Fruit fly (Drosophila melanogaster): ENCODE data around the gene wkd.

DNA sequence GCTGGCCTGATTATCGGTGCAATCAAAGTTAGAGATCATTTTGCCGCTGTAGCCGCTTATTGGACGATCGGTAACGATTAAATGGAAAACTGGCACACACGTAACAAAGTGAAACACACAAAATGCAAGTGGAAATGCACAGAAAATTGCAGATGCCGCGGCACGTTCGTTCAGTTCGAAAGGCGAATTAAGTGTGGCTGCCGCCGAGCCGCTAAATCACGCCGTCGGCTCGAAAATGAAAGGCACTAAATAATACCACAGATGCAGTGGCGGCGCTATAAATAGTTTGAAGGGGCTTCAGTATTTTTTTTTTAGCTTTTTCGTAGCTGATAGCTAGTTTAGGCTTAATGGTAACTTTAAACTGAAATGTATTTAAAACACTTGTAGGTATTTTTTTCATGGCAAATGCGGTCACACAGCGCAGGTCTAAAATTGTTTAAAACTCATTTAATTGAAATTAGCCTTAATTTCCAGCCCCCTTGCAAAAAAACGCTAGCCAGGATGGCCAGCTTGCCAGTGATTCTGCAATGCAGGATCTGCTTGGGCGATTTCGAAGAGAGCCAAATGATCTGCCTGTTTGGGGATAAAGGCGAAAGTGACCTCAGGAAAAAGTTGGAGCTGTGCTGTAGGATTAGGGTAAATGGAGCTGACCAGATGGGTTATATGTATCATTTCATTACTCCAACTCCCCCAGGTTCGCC, 38.5 kb downstream of the wkd start, which contains the start of the genes Jupiter and CG14710:
- no peak for TF ChIP-seq CG12605 (GFP tag; IDR thresholded peaks at IDR 0.05)
- peak; percentile 61; the same call in 1 of the 2 replicates for TF ChIP-seq Ets98B (GFP tag; IDR thresholded peaks at IDR 0.05)
- peak; percentile 37 for TF ChIP-seq Snoo (tag; optimal IDR thresholded peaks at IDR 0.05)
- no peak for TF ChIP-seq D1 (tag; optimal IDR thresholded peaks at IDR 0.05)
- peak; percentile 57; the same call in 1 of the 2 replicates for TF ChIP-seq CG32121 (GFP tag; IDR thresholded peaks at IDR 0.05)
- TF ChIP-seq fd96Ca (GFP tag; IDR thresholded peaks at IDR 0.05): peak; percentile 51; the same call in 2 of the 3 replicates
